Worm (Caenorhabditis elegans): ENCODE measurements around the gene pax-3.

The pax-3 gene

ce11 chrII:10103212-10103611 lies 43.2 kb upstream of the pax-3 start:
- TF ChIP-seq ztf-1 (GFP tag; conservative IDR thresholded peaks at IDR 0.05) = no peak
- TF ChIP-seq fos-1 (tag; optimal IDR thresholded peaks at IDR 0.05) = no peak
- no peak for TF ChIP-seq nhr-237 (tag; optimal IDR thresholded peaks at IDR 0.05)
- no peak for TF ChIP-seq Y55F3AM.14 (GFP tag; optimal IDR thresholded peaks at IDR 0.05)
- TF ChIP-seq nhr-6 (tag; optimal IDR thresholded peaks at IDR 0.05) = no peak
- TF ChIP-seq ceh-82 (tag; optimal IDR thresholded peaks at IDR 0.05) = no peak
- TF ChIP-seq nhr-129 (tag; optimal IDR thresholded peaks at IDR 0.05) = no peak
- TF ChIP-seq unc-39 (tag; optimal IDR thresholded peaks at IDR 0.05) = no peak
- no peak for TF ChIP-seq sem-4 (tag; optimal IDR thresholded peaks at IDR 0.05)
- TF ChIP-seq C34F6.9 (tag; optimal IDR thresholded peaks at IDR 0.05) = no peak
- no peak for TF ChIP-seq gmeb-1 (tag; optimal IDR thresholded peaks at IDR 0.05)
- no peak for TF ChIP-seq mdl-1 (tag; optimal IDR thresholded peaks at IDR 0.05)
- TF ChIP-seq skn-1 (tag; optimal IDR thresholded peaks at IDR 0.05) = no peak

ce11 chrII:10105604-10106003 lies 40.8 kb upstream of the pax-3 start, which contains the start of gene ZK945.4:
ZK945.4 (minus strand) TSS chrII:10105704.
- TF ChIP-seq C34F6.9 (tag; optimal IDR thresholded peaks at IDR 0.05) = no peak
- TF ChIP-seq sma-9 (GFP tag; optimal IDR thresholded peaks at IDR 0.05) = no peak
- TF ChIP-seq sma-9 (tag; optimal IDR thresholded peaks at IDR 0.05) = no peak
- TF ChIP-seq lin-13 (GFP tag; optimal IDR thresholded peaks at IDR 0.05) = no peak
- TF ChIP-seq ama-1 (optimal IDR thresholded peaks at IDR 0.05) = no peak
- TF ChIP-seq nhr-10 (tag; optimal IDR thresholded peaks at IDR 0.05) = no peak
- no peak for TF ChIP-seq crh-2 (tag; optimal IDR thresholded peaks at IDR 0.05)
- TF ChIP-seq nhr-21 (tag; optimal IDR thresholded peaks at IDR 0.05) = no peak

- TF ChIP-seq nhr-237 (tag; optimal IDR thresholded peaks at IDR 0.05) = no peak
- TF ChIP-seq F13H6.1 (tag; optimal IDR thresholded peaks at IDR 0.05) = no peak
- TF ChIP-seq nhr-21 (tag; optimal IDR thresholded peaks at IDR 0.05) = no peak
- TF ChIP-seq egl-27 (tag; optimal IDR thresholded peaks at IDR 0.05) = no peak
- no peak for TF ChIP-seq nhr-6 (tag; optimal IDR thresholded peaks at IDR 0.05)
- no peak for TF ChIP-seq nhr-12 (tag; optimal IDR thresholded peaks at IDR 0.05)
- no peak for TF ChIP-seq unc-55 (GFP tag; optimal IDR thresholded peaks at IDR 0.05)
- TF ChIP-seq mab-5 (tag; optimal IDR thresholded peaks at IDR 0.05) = no peak
- TF ChIP-seq fos-1 (tag; optimal IDR thresholded peaks at IDR 0.05) = no peak
- no peak for TF ChIP-seq ceh-82 (tag; optimal IDR thresholded peaks at IDR 0.05)
- TF ChIP-seq Y55F3AM.14 (GFP tag; optimal IDR thresholded peaks at IDR 0.05) = no peak
- no peak for TF ChIP-seq snpc-4 (tag; optimal IDR thresholded peaks at IDR 0.05)
- no peak for TF ChIP-seq ZK546.5 (tag; optimal IDR thresholded peaks at IDR 0.05)
- no peak for TF ChIP-seq ceh-16 (tag; optimal IDR thresholded peaks at IDR 0.05)
- no peak for TF ChIP-seq sma-9 (GFP tag; optimal IDR thresholded peaks at IDR 0.05)
- no peak for TF ChIP-seq sma-9 (tag; optimal IDR thresholded peaks at IDR 0.05)
- no peak for TF ChIP-seq lin-11 (tag; optimal IDR thresholded peaks at IDR 0.05)
- no peak for TF ChIP-seq blmp-1 (tag; optimal IDR thresholded peaks at IDR 0.05; ENCODE audit: insufficient read depth)
- no peak for TF ChIP-seq ama-1 (optimal IDR thresholded peaks at IDR 0.05)
- no peak for TF ChIP-seq nhr-129 (tag; optimal IDR thresholded peaks at IDR 0.05)
- no peak for TF ChIP-seq nhr-77 (tag; optimal IDR thresholded peaks at IDR 0.05)
Observed at ce11 chrII:10106870-10107269, 39.5 kb upstream of the pax-3 start, which contains the start of gene ZK945.6. ZK945.6 (minus strand) TSS chrII:10106970.

- no peak for TF ChIP-seq R02D3.7 (tag; optimal IDR thresholded peaks at IDR 0.05)
- TF ChIP-seq lsy-2 (tag; optimal IDR thresholded peaks at IDR 0.05) = no peak
- TF ChIP-seq nhr-237 (tag; optimal IDR thresholded peaks at IDR 0.05) = no peak
- TF ChIP-seq unc-55 (GFP tag; optimal IDR thresholded peaks at IDR 0.05) = no peak
- TF ChIP-seq ztf-4 (tag; optimal IDR thresholded peaks at IDR 0.05) = no peak
- TF ChIP-seq lin-11 (tag; optimal IDR thresholded peaks at IDR 0.05) = no peak
- TF ChIP-seq elt-1 (tag; optimal IDR thresholded peaks at IDR 0.05) = no peak
- TF ChIP-seq blmp-1 (tag; optimal IDR thresholded peaks at IDR 0.05; ENCODE audit: insufficient read depth) = no peak
- no peak for TF ChIP-seq egl-27 (tag; optimal IDR thresholded peaks at IDR 0.05)
- TF ChIP-seq nhr-21 (tag; optimal IDR thresholded peaks at IDR 0.05) = no peak
- TF ChIP-seq C34F6.9 (tag; optimal IDR thresholded peaks at IDR 0.05) = no peak
- no peak for TF ChIP-seq ztf-11 (tag; optimal IDR thresholded peaks at IDR 0.05)
Observed at ce11 chrII:10108377-10108776, 38.0 kb upstream of the pax-3 start, which contains the start of the genes ZK945.7 and ZK945.8. ZK945.7 (minus strand) TSS chrII:10108477. ZK945.8 (plus strand) TSS chrII:10108651.

- TF ChIP-seq skn-1 (tag; optimal IDR thresholded peaks at IDR 0.05) = no peak
- no peak for TF ChIP-seq nhr-23 (tag; optimal IDR thresholded peaks at IDR 0.05)
- TF ChIP-seq nhr-237 (tag; optimal IDR thresholded peaks at IDR 0.05) = no peak
- TF ChIP-seq ZK546.5 (tag; optimal IDR thresholded peaks at IDR 0.05) = no peak
- no peak for TF ChIP-seq aly-2 (tag; optimal IDR thresholded peaks at IDR 0.05)
- TF ChIP-seq alr-1 (tag; optimal IDR thresholded peaks at IDR 0.05) = no peak
- no peak for TF ChIP-seq ztf-1 (GFP tag; conservative IDR thresholded peaks at IDR 0.05)
- no peak for TF ChIP-seq mab-5 (tag; optimal IDR thresholded peaks at IDR 0.05)
- no peak for TF ChIP-seq lsy-2 (tag; optimal IDR thresholded peaks at IDR 0.05)
Observed at ce11 chrII:10116690-10117089, 29.7 kb upstream of the pax-3 start.

Measured in whole organism, L2 larva.